Worm (Caenorhabditis elegans) whole organism, L1 larva: ENCODE data around the gene Y69A2AR.31.

Experiments
- C04F5.9 ChIP-seq: sonication (generic microtip); optimal IDR thresholded peaks from 2 replicates; lab custom pipeline; 2016; ENCODE audit warnings: missing genetic modification characterization, missing compliant biosample characterization
- C16A3.4 ChIP-seq: fragments of 150-350 bp; optimal IDR thresholded peaks from 2 replicates; lab custom pipeline; 2014; ENCODE audit warnings: missing biosample characterization, missing genetic modification characterization
- alr-1 ChIP-seq: fragments of 200-800 bp; sonication (Bioruptor generic); optimal IDR thresholded peaks from 2 replicates; lab custom pipeline; 2018; ENCODE audit warnings: borderline replicate concordance, mild to moderate bottlenecking, missing genetic modification characterization, missing compliant biosample characterization
- aly-2 ChIP-seq: fragments of 150-350 bp; optimal IDR thresholded peaks from 2 replicates; lab custom pipeline; 2014; ENCODE audit warnings: missing biosample characterization, missing genetic modification characterization
- blmp-1 ChIP-seq: fragments of 150-350 bp; optimal IDR thresholded peaks from 2 replicates; lab custom pipeline; 2014; ENCODE audit warnings: missing biosample characterization, missing genetic modification characterization
- ceh-63 ChIP-seq: fragments of 200-800 bp; sonication (Bioruptor generic); optimal IDR thresholded peaks from 2 replicates; lab custom pipeline; 2018; ENCODE audit warnings: mild to moderate bottlenecking, missing genetic modification characterization, missing compliant biosample characterization
- ceh-90 ChIP-seq: sonication (generic microtip); optimal IDR thresholded peaks from 2 replicates; lab custom pipeline; 2016; ENCODE audit warnings: missing genetic modification characterization, missing compliant biosample characterization
- dpl-1 ChIP-seq, 3 experiments: fragments of 150-350 bp in 2 of 3; sonication (generic microtip) in 1 of 3; optimal IDR thresholded peaks; 2 replicates each; lab custom pipeline; 2014 to 2017; ENCODE audit warnings: missing biosample characterization in 3 of 3, missing genetic modification characterization in 3 of 3, missing genetic modification reagents in 3 of 3
- dsc-1 ChIP-seq: sonication (generic microtip); optimal IDR thresholded peaks from 2 replicates; lab custom pipeline; 2016; ENCODE audit warnings: mild to moderate bottlenecking, missing genetic modification characterization, missing compliant biosample characterization
- efl-1 ChIP-seq, 4 experiments: fragments of 150-350 bp; optimal IDR thresholded peaks in 3 of 4; peaks in 1 of 4; 1 replicate in 1 of 4; 2 replicates in 3 of 4; lab custom pipeline; 2014; ENCODE audit warnings: missing biosample characterization in 2 of 4, missing genetic modification characterization in 2 of 4, missing genetic modification reagents in 2 of 4
- egl-27 ChIP-seq, 2 experiments: fragments of 150-350 bp in 1 of 2; sonication (generic microtip); optimal IDR thresholded peaks; 3 replicates each; lab custom pipeline; 2017 to 2018; ENCODE audit warnings: missing biosample characterization in 2 of 2, missing genetic modification characterization in 2 of 2, missing genetic modification reagents in 2 of 2
- elt-2 ChIP-seq: sonication (generic microtip); optimal IDR thresholded peaks from 2 replicates; lab custom pipeline; 2016; ENCODE audit warnings: missing genetic modification characterization, mild to moderate bottlenecking, inconsistent platforms, missing compliant biosample characterization, missing genetic modification reagents
- elt-3 ChIP-seq, 6 experiments: fragments of 150-350 bp in 1 of 6; sonication (generic microtip); optimal IDR thresholded peaks; 2 replicates each; lab custom pipeline; 2017 to 2018; ENCODE audit warnings: missing biosample characterization in 6 of 6, missing genetic modification characterization in 6 of 6, inconsistent platforms in 1 of 6
- fkh-4 ChIP-seq: sonication (generic microtip); optimal IDR thresholded peaks from 2 replicates; lab custom pipeline; 2016; ENCODE audit warnings: missing compliant biosample characterization, missing genetic modification characterization, borderline replicate concordance
- fkh-8 ChIP-seq: sonication (generic microtip); optimal IDR thresholded peaks from 2 replicates; lab custom pipeline; 2016; ENCODE audit warnings: mild to moderate bottlenecking, missing genetic modification characterization, missing compliant biosample characterization
- hlh-17 ChIP-seq: fragments of 200-800 bp; sonication (Bioruptor generic); optimal IDR thresholded peaks from 2 replicates; lab custom pipeline; 2018; ENCODE audit warnings: missing genetic modification characterization, mild to moderate bottlenecking, missing compliant biosample characterization, moderate library complexity, borderline replicate concordance
- hpl-2 ChIP-seq: fragments of 150-350 bp; optimal IDR thresholded peaks from 2 replicates; lab custom pipeline; 2014; ENCODE audit warnings: missing biosample characterization, missing genetic modification reagents, missing genetic modification characterization
- jun-1 ChIP-seq: fragments of 150-350 bp; optimal IDR thresholded peaks from 2 replicates; lab custom pipeline; 2014; ENCODE audit warnings: missing biosample characterization, missing genetic modification reagents, missing genetic modification characterization
- lin-13 ChIP-seq: fragments of 150-350 bp; optimal IDR thresholded peaks from 2 replicates; lab custom pipeline; 2014; ENCODE audit warnings: missing biosample characterization, missing genetic modification reagents, missing genetic modification characterization
- lin-14 ChIP-seq: fragments of 200-800 bp; sonication (Bioruptor generic); optimal IDR thresholded peaks from 2 replicates; lab custom pipeline; 2018; ENCODE audit warnings: mild to moderate bottlenecking, missing genetic modification characterization, moderate library complexity, missing compliant biosample characterization
- lin-15B ChIP-seq: fragments of 150-350 bp; sonication (generic microtip); optimal IDR thresholded peaks from 3 replicates; lab custom pipeline; 2014; ENCODE audit warnings: missing biosample characterization, missing genetic modification characterization
- lin-35 ChIP-seq, 2 experiments: fragments of 150-350 bp; optimal IDR thresholded peaks; 2 replicates each; lab custom pipeline; 2014; ENCODE audit warnings: missing biosample characterization in 2 of 2, missing genetic modification characterization in 2 of 2, missing genetic modification reagents in 2 of 2
- mep-1 ChIP-seq: fragments of 150-350 bp; optimal IDR thresholded peaks from 2 replicates; lab custom pipeline; 2014; ENCODE audit warnings: missing biosample characterization, missing genetic modification characterization
- nhr-11 ChIP-seq: fragments of 150-350 bp; optimal IDR thresholded peaks from 2 replicates; lab custom pipeline; 2014; ENCODE audit warnings: missing biosample characterization, missing genetic modification characterization
- nhr-12 ChIP-seq: sonication (generic microtip); optimal IDR thresholded peaks from 2 replicates; lab custom pipeline; 2017; ENCODE audit warnings: missing biosample characterization, missing genetic modification characterization
- nhr-19 ChIP-seq: fragments of 200-800 bp; sonication (Bioruptor generic); conservative IDR thresholded peaks from 2 replicates; pipeline ENCODE4 v1.3.6; 2022; ENCODE audit warnings: missing genetic modification characterization, missing compliant biosample characterization
- nhr-47 ChIP-seq: sonication (generic microtip); optimal IDR thresholded peaks from 2 replicates; lab custom pipeline; 2016; ENCODE audit warnings: mild to moderate bottlenecking, missing genetic modification characterization, moderate library complexity, missing compliant biosample characterization
- nhr-76 ChIP-seq: sonication (generic microtip); optimal IDR thresholded peaks from 2 replicates; lab custom pipeline; 2017; ENCODE audit warnings: missing biosample characterization, missing genetic modification characterization
- nhr-77 ChIP-seq: fragments of 150-350 bp; optimal IDR thresholded peaks from 2 replicates; lab custom pipeline; 2014; ENCODE audit warnings: missing biosample characterization, missing genetic modification characterization
- nhr-84 ChIP-seq: sonication (generic microtip); optimal IDR thresholded peaks from 2 replicates; lab custom pipeline; 2017; ENCODE audit warnings: missing biosample characterization, missing genetic modification characterization
- nhr-85 ChIP-seq: sonication (generic microtip); peaks from one replicate; lab custom pipeline; 2016; ENCODE audit warnings: missing genetic modification characterization, inconsistent platforms, missing compliant biosample characterization
- nhr-90 ChIP-seq: sonication (generic microtip); optimal IDR thresholded peaks from 2 replicates; lab custom pipeline; 2016; ENCODE audit warnings: mild to moderate bottlenecking, missing genetic modification characterization, missing compliant biosample characterization; ENCODE audit not compliant: poor library complexity
- pag-3 ChIP-seq: sonication (generic microtip); optimal IDR thresholded peaks from 2 replicates; lab custom pipeline; 2017; ENCODE audit warnings: missing genetic modification characterization, mild to moderate bottlenecking, missing compliant biosample characterization, antibody characterized with exemption, borderline replicate concordance; ENCODE audit not compliant: insufficient read depth
- skn-1 ChIP-seq: fragments of 150-350 bp; optimal IDR thresholded peaks from 2 replicates; lab custom pipeline; 2014; ENCODE audit warnings: missing biosample characterization, missing genetic modification characterization
- snpc-4 ChIP-seq: fragments of 150-350 bp; optimal IDR thresholded peaks from 2 replicates; lab custom pipeline; 2014; ENCODE audit warnings: missing biosample characterization, missing genetic modification characterization
- sox-4 ChIP-seq: sonication (generic microtip); optimal IDR thresholded peaks from 2 replicates; lab custom pipeline; 2016; ENCODE audit warnings: missing genetic modification characterization, missing compliant biosample characterization
- sup-37 ChIP-seq: fragments of 200-800 bp; sonication (Bioruptor generic); optimal IDR thresholded peaks from 2 replicates; lab custom pipeline; 2018; ENCODE audit warnings: mild to moderate bottlenecking, missing genetic modification characterization, missing compliant biosample characterization
- swsn-7 ChIP-seq: sonication (generic microtip); optimal IDR thresholded peaks from 2 replicates; lab custom pipeline; 2016; ENCODE audit warnings: missing genetic modification characterization, missing compliant biosample characterization
- tbx-2 ChIP-seq: sonication (generic microtip); optimal IDR thresholded peaks from 2 replicates; lab custom pipeline; 2016; ENCODE audit warnings: missing genetic modification characterization, missing compliant biosample characterization
- unc-130 ChIP-seq: fragments of 150-350 bp; optimal IDR thresholded peaks from 2 replicates; lab custom pipeline; 2017; ENCODE audit warnings: missing biosample characterization, missing genetic modification characterization, inconsistent platforms
- unc-86 ChIP-seq: sonication (generic microtip); optimal IDR thresholded peaks from 2 replicates; lab custom pipeline; 2016; ENCODE audit warnings: missing genetic modification characterization, missing compliant biosample characterization
- unc-98 ChIP-seq: fragments of 200-800 bp; sonication (Bioruptor generic); IDR thresholded peaks from 2 replicates; pipeline ENCODE4 v1.3.6; 2022; ENCODE audit warnings: missing genetic modification characterization, missing compliant biosample characterization
- vab-15 ChIP-seq: sonication (generic microtip); optimal IDR thresholded peaks from 2 replicates; lab custom pipeline; 2017; ENCODE audit warnings: missing genotype, mild to moderate bottlenecking, missing genetic modification characterization, missing compliant biosample characterization
- xbp-1 ChIP-seq: sonication (generic microtip); optimal IDR thresholded peaks from 2 replicates; lab custom pipeline; 2016; ENCODE audit warnings: missing genetic modification characterization, missing compliant biosample characterization
- zag-1 ChIP-seq: fragments of 150-350 bp; optimal IDR thresholded peaks from 2 replicates; lab custom pipeline; 2014; ENCODE audit warnings: missing biosample characterization, missing genetic modification characterization
- zip-4 ChIP-seq: fragments of 200-800 bp; sonication (Bioruptor generic); optimal IDR thresholded peaks from 2 replicates; lab custom pipeline; 2018; ENCODE audit warnings: mild to moderate bottlenecking, missing genetic modification characterization, moderate library complexity, missing compliant biosample characterization
- ztf-11 ChIP-seq, 2 experiments: sonication (generic microtip); optimal IDR thresholded peaks; 2 replicates each; lab custom pipeline; 2016 to 2017; ENCODE audit warnings: missing genetic modification characterization in 2 of 2, missing biosample characterization in 1 of 2, missing compliant biosample characterization in 1 of 2
- ztf-4 ChIP-seq: fragments of 150-350 bp; optimal IDR thresholded peaks from 2 replicates; lab custom pipeline; 2014; ENCODE audit warnings: missing biosample characterization, missing genetic modification characterization

The Y69A2AR.31 gene

DNA sequence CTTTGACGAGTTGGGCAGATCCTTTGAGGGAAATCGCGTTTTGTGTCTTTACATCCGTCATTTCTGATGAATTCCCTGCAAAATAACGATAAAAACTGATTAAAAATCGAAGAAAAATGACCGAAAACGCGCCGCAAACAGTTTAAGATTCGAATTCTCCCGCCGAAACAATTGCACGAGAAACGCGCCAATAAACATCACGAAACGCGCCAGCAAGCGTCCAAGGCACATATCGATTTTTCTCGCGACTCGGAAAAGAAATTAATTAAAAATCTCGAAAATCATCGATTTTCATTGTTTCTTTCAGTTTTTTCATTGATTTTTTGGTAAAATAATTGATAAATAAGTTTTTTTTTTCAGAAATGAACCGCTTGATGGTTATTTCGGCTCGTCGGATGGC lies 22.9 kb downstream of the Y69A2AR.31 start, which contains the start of the genes mdf-2 and nduv-3 (continued):
- peak; percentile 65 for TF ChIP-seq jun-1 (tag; lab: Kevin White, UChicago)
- TF ChIP-seq nhr-19 (GFP tag; lab: Robert Waterston, UW), result peak; percentile 77
- TF ChIP-seq blmp-1 (tag; lab: Kevin White, UChicago), result peak; percentile 48
- peak; percentile 11 for TF ChIP-seq fkh-4 (tag; lab: Kevin White, UChicago)
- TF ChIP-seq tbx-2 (tag; lab: Kevin White, UChicago), result peak; percentile 89
- TF ChIP-seq lin-14 (GFP tag; lab: Kevin White, UChicago), result no peak
- TF ChIP-seq nhr-12 (tag; lab: Kevin White, UChicago), result no peak
- TF ChIP-seq elt-3 (tag; optimal IDR thresholded peaks at IDR 0.05; lab: Kevin White, UChicago), result peak in 2 of 6 experiments; percentile 55 to 61
- peak; percentile 54 for TF ChIP-seq ztf-4 (tag; lab: Kevin White, UChicago)
- TF ChIP-seq vab-15, result no peak
- peak; percentile 84 for TF ChIP-seq nhr-85
- TF ChIP-seq ceh-90 (tag; lab: Kevin White, UChicago), result peak; percentile 21
- peak; percentile 82 for TF ChIP-seq swsn-7 (tag; lab: Kevin White, UChicago)

DNA sequence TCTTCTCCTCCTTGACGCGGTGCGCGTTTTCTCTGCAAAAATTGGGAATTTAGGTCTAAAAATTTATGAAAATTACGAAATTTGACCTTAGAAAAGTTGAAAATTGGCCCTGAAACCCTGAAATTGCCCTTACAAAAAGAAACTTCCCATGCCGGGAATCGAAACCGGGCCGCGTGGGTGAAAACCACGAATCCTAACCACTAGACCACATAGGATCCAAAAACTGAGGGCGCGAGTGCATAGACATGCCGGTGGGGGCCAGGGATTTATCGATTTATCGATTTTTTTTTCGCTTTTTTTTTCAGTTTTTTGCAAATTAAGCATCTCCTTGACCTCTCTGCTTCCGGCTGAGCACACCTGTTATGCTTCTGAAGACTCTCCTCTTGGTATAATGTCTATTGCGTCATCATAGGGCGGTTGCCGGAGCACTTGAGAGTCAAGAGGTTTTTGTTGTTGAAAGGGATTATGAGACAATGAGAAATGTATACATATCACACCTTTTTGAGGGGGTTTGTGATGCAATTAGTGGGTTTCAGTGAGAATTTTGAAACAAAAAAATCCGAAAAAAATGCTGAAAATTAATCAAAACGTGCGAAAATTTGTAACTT lies 24.0 kb downstream of the Y69A2AR.31 start:
- peak; percentile 24 for TF ChIP-seq tbx-2 (tag; lab: Kevin White, UChicago)
- TF ChIP-seq nhr-12 (tag; lab: Kevin White, UChicago), result no peak
- TF ChIP-seq elt-2 (tag; lab: Kevin White, UChicago), result no peak
- TF ChIP-seq nhr-77 (tag; lab: Kevin White, UChicago), result no peak
- TF ChIP-seq nhr-19 (GFP tag; lab: Robert Waterston, UW), result peak; percentile 50
- no peak for TF ChIP-seq zag-1 (tag; lab: Kevin White, UChicago)
- peak; percentile 59 for TF ChIP-seq dsc-1 (tag; lab: Kevin White, UChicago)
- TF ChIP-seq dpl-1 (GFP tag; optimal IDR thresholded peaks at IDR 0.05; lab: Kevin White, UChicago), result peak; percentile 16 to 32 (median 31)
- no peak for TF ChIP-seq C04F5.9 (tag; lab: Kevin White, UChicago)
- TF ChIP-seq ceh-63 (GFP tag; lab: Kevin White, UChicago), result no peak
- no peak for TF ChIP-seq snpc-4 (tag; lab: Kevin White, UChicago)
- peak; percentile 29 for TF ChIP-seq skn-1 (tag; lab: Kevin White, UChicago)
- TF ChIP-seq egl-27 (tag; optimal IDR thresholded peaks at IDR 0.05; lab: Kevin White, UChicago), result no peak
- TF ChIP-seq nhr-90, result peak; percentile 36
- TF ChIP-seq ztf-11 (tag; optimal IDR thresholded peaks at IDR 0.05; lab: Kevin White, UChicago), result no peak
- TF ChIP-seq unc-130, result no peak
- TF ChIP-seq ztf-4 (tag; lab: Kevin White, UChicago), result no peak
- no peak for TF ChIP-seq nhr-85
- peak; percentile 13 for TF ChIP-seq mep-1 (tag; lab: Kevin White, UChicago)
- peak; percentile 2 for TF ChIP-seq C16A3.4
- no peak for TF ChIP-seq hpl-2 (GFP tag; lab: Kevin White, UChicago)
- no peak for TF ChIP-seq nhr-11 (tag; lab: Kevin White, UChicago)
- no peak for TF ChIP-seq lin-14 (GFP tag; lab: Kevin White, UChicago)
- TF ChIP-seq zip-4 (GFP tag; lab: Kevin White, UChicago), result peak; percentile 8
- no peak for TF ChIP-seq unc-98 (GFP tag; lab: Robert Waterston, UW)
- no peak for TF ChIP-seq unc-86
- TF ChIP-seq lin-13, result no peak
- no peak for TF ChIP-seq sox-4 (tag; lab: Kevin White, UChicago)
- peak in 1 of 2 experiments; percentile 56 for TF ChIP-seq lin-35 (GFP tag; optimal IDR thresholded peaks at IDR 0.05; lab: Kevin White, UChicago)
- TF ChIP-seq alr-1 (tag; lab: Kevin White, UChicago), result no peak
- peak; percentile 61 for TF ChIP-seq nhr-47 (tag; lab: Kevin White, UChicago)
- no peak for TF ChIP-seq blmp-1 (tag; lab: Kevin White, UChicago)
- TF ChIP-seq lin-15B (tag; lab: Kevin White, UChicago), result no peak
- TF ChIP-seq aly-2 (tag; lab: Kevin White, UChicago), result no peak
- peak in 1 of 2 experiments; percentile 42 for TF ChIP-seq efl-1 (optimal IDR thresholded peaks at IDR 0.05; lab: Kevin White, UChicago)
- peak; percentile 46 to 93 for TF ChIP-seq efl-1 (GFP tag; optimal IDR thresholded peaks at IDR 0.05 in 1 of 2; lab: Kevin White, UChicago)
- no peak for TF ChIP-seq hlh-17
- TF ChIP-seq sup-37 (GFP tag; lab: Kevin White, UChicago), result no peak
- TF ChIP-seq pag-3 (tag; lab: Kevin White, UChicago), result no peak
- TF ChIP-seq xbp-1, result peak; percentile 21
- no peak for TF ChIP-seq nhr-84 (tag; lab: Kevin White, UChicago)
- TF ChIP-seq swsn-7 (tag; lab: Kevin White, UChicago), result peak; percentile 43
- no peak for TF ChIP-seq nhr-76 (tag; lab: Kevin White, UChicago)
- no peak for TF ChIP-seq fkh-8 (tag; lab: Kevin White, UChicago)
